Fruit fly (Drosophila melanogaster): ENCODE measurements around the gene Cp15.
A peak's percentile ranks its signal among the peaks of the same experiment; 100 is the strongest.

The Cp15 gene

dm6 chr3L:8765969-8766538, 37.8 kb downstream of the Cp15 start (continued):
- peak; percentile 43; the same call in 1 of the 2 replicates for TF ChIP-seq inv (GFP tag; IDR thresholded peaks at IDR 0.05; ENCODE audit: partially characterized antibody)
- peak; percentile 100 for TF ChIP-seq CG17361 (GFP tag; IDR thresholded peaks at IDR 0.05)
- peak; percentile 55; the same call in 2 of the 3 replicates for TF ChIP-seq CG34224 (GFP tag; IDR thresholded peaks at IDR 0.05; ENCODE audit: partially characterized antibody)
- TF ChIP-seq psq (GFP tag; optimal IDR thresholded peaks at IDR 0.05) = peak; percentile 83
- peak; percentile 59; the same call in 1 of the 3 replicates for TF ChIP-seq hb (GFP tag; IDR thresholded peaks at IDR 0.05; ENCODE audit: partially characterized antibody)
- peak; percentile 97 for TF ChIP-seq ci (GFP tag; IDR thresholded peaks at IDR 0.05)
- TF ChIP-seq vvl (GFP tag; IDR thresholded peaks at IDR 0.05) = peak; percentile 97
- peak; percentile 99 for TF ChIP-seq lmd (GFP tag; IDR thresholded peaks at IDR 0.05)
- peak; percentile 75 for TF ChIP-seq CG8290 (GFP tag; optimal IDR thresholded peaks at IDR 0.05)
- TF ChIP-seq CG8290 (tag; optimal IDR thresholded peaks at IDR 0.05) = peak; percentile 93 to 95
- TF ChIP-seq CG31388 (GFP tag; optimal IDR thresholded peaks at IDR 0.05) = peak; percentile 90
- peak; percentile 94 for TF ChIP-seq CG11085 (GFP tag; IDR thresholded peaks at IDR 0.05)
- peak; percentile 100 for TF ChIP-seq Oli (tag; optimal IDR thresholded peaks at IDR 0.05)
- peak; percentile 95 for TF ChIP-seq CG17359 (tag; optimal IDR thresholded peaks at IDR 0.05)
- TF ChIP-seq CG7786 (GFP tag; optimal IDR thresholded peaks at IDR 0.05) = peak; percentile 98
- TF ChIP-seq Dll (GFP tag; IDR thresholded peaks at IDR 0.05; ENCODE audit: partially characterized antibody) = peak; percentile 49; the same call in 2 of the 4 replicates
- peak; percentile 75 for TF ChIP-seq knrl (GFP tag; IDR thresholded peaks at IDR 0.05; ENCODE audit: partially characterized antibody)
- peak; percentile 82 for TF ChIP-seq HmgD (GFP tag; optimal IDR thresholded peaks at IDR 0.05)
- TF ChIP-seq CG4854 (GFP tag; optimal IDR thresholded peaks at IDR 0.05) = peak; percentile 96
- peak; percentile 97 for TF ChIP-seq Optix (GFP tag; IDR thresholded peaks at IDR 0.05)
- peak; percentile 39; the same call in 1 of the 2 replicates for TF ChIP-seq CG42726 (GFP tag; IDR thresholded peaks at IDR 0.05; ENCODE audit: partially characterized antibody)
- no peak for TF ChIP-seq bigmax (GFP tag; optimal IDR thresholded peaks at IDR 0.05)
- TF ChIP-seq chif (GFP tag; optimal IDR thresholded peaks at IDR 0.05) = peak; percentile 97 to 98
- TF ChIP-seq NK7.1 (GFP tag; optimal IDR thresholded peaks at IDR 0.05) = peak; percentile 91
- TF ChIP-seq CTCF (GFP tag; optimal IDR thresholded peaks at IDR 0.05) = peak; percentile 73
- TF ChIP-seq CG16813 (GFP tag; IDR thresholded peaks at IDR 0.05; ENCODE audit: partially characterized antibody) = peak; percentile 59
- peak; percentile 91 for TF ChIP-seq sd (tag; optimal IDR thresholded peaks at IDR 0.05)
- peak; percentile 96 for TF ChIP-seq ttk (GFP tag; IDR thresholded peaks at IDR 0.05)
- no peak for TF ChIP-seq usp (GFP tag; optimal IDR thresholded peaks at IDR 0.05)
- peak; percentile 30 for TF ChIP-seq Dp (GFP tag; optimal IDR thresholded peaks at IDR 0.05)
- TF ChIP-seq CG14014 (GFP tag; IDR thresholded peaks at IDR 0.05) = peak; percentile 98
- TF ChIP-seq CG15696 (tag; optimal IDR thresholded peaks at IDR 0.05) = peak; percentile 64
- TF ChIP-seq ken (GFP tag; IDR thresholded peaks at IDR 0.05) = peak; percentile 98
- TF ChIP-seq lola (GFP tag; optimal IDR thresholded peaks at IDR 0.05) = peak in 1 of 3 experiments; percentile 99
- TF ChIP-seq CG11696 (GFP tag; IDR thresholded peaks at IDR 0.05) = peak; percentile 85
- TF ChIP-seq Asciz (GFP tag; optimal IDR thresholded peaks at IDR 0.05) = peak; percentile 96
- peak; percentile 64 for TF ChIP-seq CG4360 (GFP tag; IDR thresholded peaks at IDR 0.05)
- TF ChIP-seq CG9797 (GFP tag; optimal IDR thresholded peaks at IDR 0.05) = peak; percentile 45
- TF ChIP-seq ap (GFP tag; IDR thresholded peaks at IDR 0.05) = peak; percentile 95
- peak; percentile 96 for TF ChIP-seq B-H2 (GFP tag; optimal IDR thresholded peaks at IDR 0.05)
- peak; percentile 71 for TF ChIP-seq Sry-β (GFP tag; optimal IDR thresholded peaks at IDR 0.05)
- TF ChIP-seq CG34376 (GFP tag; optimal IDR thresholded peaks at IDR 0.05) = peak; percentile 66
- peak; percentile 4 for TF ChIP-seq cg (GFP tag; optimal IDR thresholded peaks at IDR 0.05)
- TF ChIP-seq run (tag; optimal IDR thresholded peaks at IDR 0.05) = peak; percentile 96
- peak; percentile 98 for TF ChIP-seq jumu (GFP tag; optimal IDR thresholded peaks at IDR 0.05)
- peak; percentile 95 for TF ChIP-seq fd64A (GFP tag; optimal IDR thresholded peaks at IDR 0.05)
- peak; percentile 98 for TF ChIP-seq seq (GFP tag; IDR thresholded peaks at IDR 0.05)
- TF ChIP-seq Spps (tag; optimal IDR thresholded peaks at IDR 0.05) = peak; percentile 94
- TF ChIP-seq CG3163 (GFP tag; optimal IDR thresholded peaks at IDR 0.05) = peak; percentile 88
- TF ChIP-seq CG6683 (GFP tag; optimal IDR thresholded peaks at IDR 0.05) = peak; percentile 94

All from whole organism, embryonic.